Fruit fly (Drosophila melanogaster) whole organism, embryonic: ENCODE measurements around the gene CG18301.

Experiments
- ATbp ChIP-seq: fragments of 200-800 bp; sonication (Bioruptor generic); optimal IDR thresholded peaks from 2 replicates; lab custom pipeline; 2017; ENCODE audit warnings: missing biosample characterization, mild to moderate bottlenecking, missing genetic modification characterization, missing genetic modification reagents
- Antp ChIP-seq: fragments of 200-800 bp; sonication (Bioruptor generic); optimal IDR thresholded peaks from 3 replicates; lab custom pipeline; 2016; ENCODE audit warnings: missing biosample characterization, missing genetic modification characterization
- Awh ChIP-seq: fragments of 200-800 bp; sonication (Bioruptor generic); IDR thresholded peaks from 2 replicates; pipeline ENCODE4, ENCODE4 v1.3.6; 2022; ENCODE audit warnings: missing biosample characterization, missing genetic modification characterization
- C15 ChIP-seq: fragments of 200-800 bp; sonication (Bioruptor generic); IDR thresholded peaks from 3 replicates; pipeline ENCODE4 v1.3.6; 2022; ENCODE audit warnings: missing biosample characterization, missing genetic modification characterization
- CG1024 ChIP-seq: fragments of 200-800 bp; sonication (Bioruptor generic); IDR thresholded peaks from 2 replicates; pipeline ENCODE4 v1.3.6; 2022; ENCODE audit warnings: missing biosample characterization, missing genetic modification characterization
- CG10267 ChIP-seq: fragments of 200-800 bp; sonication (Bioruptor generic); optimal IDR thresholded peaks from 2 replicates; lab custom pipeline; 2018; ENCODE audit warnings: missing biosample characterization, mild to moderate bottlenecking, missing genetic modification characterization, moderate library complexity
- CG10462 ChIP-seq: fragments of 200-800 bp; sonication (Bioruptor generic); optimal IDR thresholded peaks from 2 replicates; lab custom pipeline; 2016; ENCODE audit warnings: missing biosample characterization, missing genetic modification characterization
- CG11247 ChIP-seq: fragments of 200-800 bp; sonication (Bioruptor generic); IDR thresholded peaks from 2 replicates; pipeline ENCODE4 v1.3.6; 2022; ENCODE audit warnings: missing biosample characterization, missing genetic modification characterization
- CG11456 ChIP-seq: fragments of 200-800 bp; sonication (Bioruptor generic); IDR thresholded peaks from 3 replicates; pipeline ENCODE4 v1.3.6; 2022; ENCODE audit warnings: missing biosample characterization, missing genetic modification characterization
- CG12942 ChIP-seq: fragments of 200-800 bp; sonication (Bioruptor generic); optimal IDR thresholded peaks from 3 replicates; lab custom pipeline; 2016; ENCODE audit warnings: missing biosample characterization, missing genetic modification characterization
- CG16813 ChIP-seq: fragments of 200-800 bp; sonication (Bioruptor generic); IDR thresholded peaks from 3 replicates; pipeline ENCODE4 v1.3.6; 2022; ENCODE audit warnings: missing biosample characterization, missing genetic modification characterization; ENCODE audit not compliant: partially characterized antibody
- CG17361 ChIP-seq: fragments of 200-800 bp; sonication (Bioruptor generic); IDR thresholded peaks from 3 replicates; pipeline ENCODE4 v1.3.6; 2022; ENCODE audit warnings: missing biosample characterization, missing genetic modification characterization
- CG2889 ChIP-seq: fragments of 200-800 bp; sonication (Bioruptor generic); IDR thresholded peaks from 3 replicates; pipeline ENCODE4 v1.3.6; 2022; ENCODE audit warnings: missing biosample characterization, missing genetic modification characterization
- CG30020 ChIP-seq: fragments of 200-800 bp; optimal IDR thresholded peaks from 2 replicates; lab custom pipeline; 2019; ENCODE audit warnings: missing biosample characterization, mild to moderate bottlenecking, missing genetic modification characterization, moderate library complexity
- CG33213 ChIP-seq: fragments of 200-800 bp; sonication (Bioruptor generic); optimal IDR thresholded peaks from 3 replicates; lab custom pipeline; 2016; ENCODE audit warnings: missing biosample characterization, missing genetic modification characterization
- CG4404 ChIP-seq: fragments of 200-800 bp; sonication (Bioruptor generic); IDR thresholded peaks from 2 replicates; pipeline ENCODE4 v1.3.6; 2022; ENCODE audit warnings: missing biosample characterization, missing genetic modification characterization
- CG6654 ChIP-seq: fragments of 200-800 bp; sonication (Bioruptor generic); optimal IDR thresholded peaks from 2 replicates; lab custom pipeline; 2017; ENCODE audit warnings: missing biosample characterization, mild to moderate bottlenecking, missing genetic modification characterization
- CG7928 ChIP-seq: fragments of 200-800 bp; sonication (Bioruptor generic); optimal IDR thresholded peaks from 2 replicates; lab custom pipeline; 2017; ENCODE audit warnings: missing biosample characterization, mild to moderate bottlenecking, missing genetic modification characterization
- CG8290 ChIP-seq, 3 experiments: fragments of 200-800 bp; sonication (Bioruptor generic); optimal IDR thresholded peaks; 2 replicates each; lab custom pipeline; 2016 to 2019; ENCODE audit warnings: missing biosample characterization in 3 of 3, missing genetic modification characterization in 3 of 3, mild to moderate bottlenecking in 2 of 3, moderate library complexity in 1 of 3
- CG8924 ChIP-seq: fragments of 200-800 bp; optimal IDR thresholded peaks from 3 replicates; lab custom pipeline; 2019; ENCODE audit warnings: missing biosample characterization, mild to moderate bottlenecking, missing genetic modification characterization, moderate library complexity
- CG9727 ChIP-seq: fragments of 200-800 bp; sonication (Bioruptor generic); optimal IDR thresholded peaks from 3 replicates; lab custom pipeline; 2017; ENCODE audit warnings: missing biosample characterization, mild to moderate bottlenecking, missing genetic modification characterization
- CrebB ChIP-seq: fragments of 200-800 bp; sonication (Bioruptor generic); optimal IDR thresholded peaks from 3 replicates; lab custom pipeline; 2018; ENCODE audit warnings: missing biosample characterization, mild to moderate bottlenecking, missing genetic modification characterization
- Dp ChIP-seq: fragments of 200-800 bp; sonication (Bioruptor generic); optimal IDR thresholded peaks from 2 replicates; lab custom pipeline; 2018; ENCODE audit warnings: missing biosample characterization, mild to moderate bottlenecking, missing genetic modification characterization, moderate library complexity
- Drgx ChIP-seq: fragments of 200-800 bp; sonication (Bioruptor generic); IDR thresholded peaks from 2 replicates; pipeline ENCODE4 v1.3.6; 2022; ENCODE audit warnings: missing biosample characterization, missing genetic modification characterization
- HLH3B ChIP-seq: fragments of 200-800 bp; sonication (Bioruptor generic); IDR thresholded peaks from 2 replicates; pipeline ENCODE4 v1.3.6; 2022; ENCODE audit warnings: missing biosample characterization, missing genetic modification characterization
- Hr39 ChIP-seq: fragments of >200 bp; optimal IDR thresholded peaks from 2 replicates; lab custom pipeline; 2017
- Optix ChIP-seq: fragments of 200-800 bp; sonication (Bioruptor generic); IDR thresholded peaks from 3 replicates; pipeline ENCODE4 v1.3.6; 2022; ENCODE audit warnings: missing biosample characterization, missing genetic modification characterization
- Ptx1 ChIP-seq: fragments of 200-800 bp; sonication (Bioruptor generic); IDR thresholded peaks from 2 replicates; pipeline ENCODE4 v1.3.6; 2022; ENCODE audit warnings: missing biosample characterization, missing genetic modification characterization
- Sry-δ ChIP-seq: fragments of 200-800 bp; sonication (Bioruptor generic); optimal IDR thresholded peaks from 2 replicates; lab custom pipeline; 2016; ENCODE audit warnings: missing biosample characterization, missing genetic modification characterization
- bsh ChIP-seq, 2 experiments: fragments of 200-800 bp; sonication (Bioruptor generic); optimal IDR thresholded peaks; 2 replicates each; lab custom pipeline; 2017 to 2018; ENCODE audit warnings: mild to moderate bottlenecking in 2 of 2, missing biosample characterization in 2 of 2, missing genetic modification characterization in 2 of 2, moderate library complexity in 1 of 2
- cg ChIP-seq: fragments of 200-800 bp; sonication (Bioruptor generic); optimal IDR thresholded peaks from 3 replicates; lab custom pipeline; 2019; ENCODE audit warnings: missing biosample characterization, mild to moderate bottlenecking, missing genetic modification characterization, moderate library complexity
- crol ChIP-seq: fragments of 200-800 bp; sonication (Bioruptor generic); IDR thresholded peaks from 2 replicates; pipeline ENCODE4 v1.3.6; 2022; ENCODE audit warnings: missing biosample characterization, missing genetic modification characterization
- dmrt99B ChIP-seq: fragments of 200-800 bp; sonication (Bioruptor generic); optimal IDR thresholded peaks from 2 replicates; lab custom pipeline; 2018; ENCODE audit warnings: missing biosample characterization, mild to moderate bottlenecking, missing genetic modification characterization, moderate library complexity
- ewg ChIP-seq: fragments of 200-800 bp; sonication (Bioruptor generic); optimal IDR thresholded peaks from 3 replicates; lab custom pipeline; 2017; ENCODE audit warnings: mild to moderate bottlenecking, missing biosample characterization, missing genetic modification reagents, missing genetic modification characterization
- h ChIP-seq: fragments of >200 bp; optimal IDR thresholded peaks from 2 replicates; lab custom pipeline; 2017
- hkb ChIP-seq, 2 experiments: fragments of 200-800 bp in 1 of 2; fragments of >200 bp in 1 of 2; sonication (Bioruptor generic) in 1 of 2; IDR thresholded peaks in 1 of 2; optimal IDR thresholded peaks in 1 of 2; 2 replicates each; pipeline versions ENCODE4 v1.3.6 to Lab custom; 2017 to 2022; ENCODE audit warnings: missing biosample characterization in 1 of 2, missing genetic modification characterization in 1 of 2
- insv ChIP-seq, 2 experiments: fragments of 200-800 bp; sonication (Bioruptor generic); optimal IDR thresholded peaks; 3 replicates each; lab custom pipeline; 2016 to 2018; ENCODE audit warnings: missing biosample characterization in 2 of 2, missing genetic modification characterization in 2 of 2
- mam ChIP-seq: fragments of 200-800 bp; sonication (Bioruptor generic); optimal IDR thresholded peaks from 3 replicates; lab custom pipeline; 2016; ENCODE audit warnings: missing biosample characterization, missing genetic modification characterization
- odd ChIP-seq: fragments of 200-800 bp; sonication (Bioruptor generic); optimal IDR thresholded peaks from 2 replicates; lab custom pipeline; 2017; ENCODE audit warnings: missing biosample characterization, mild to moderate bottlenecking, missing genetic modification characterization
- otp ChIP-seq: fragments of 200-800 bp; sonication (Bioruptor generic); IDR thresholded peaks from 3 replicates; pipeline ENCODE4, ENCODE4 v1.3.6; 2022; ENCODE audit warnings: missing biosample characterization, missing genetic modification characterization
- p53 ChIP-seq: fragments of 200-800 bp; sonication (Bioruptor generic); optimal IDR thresholded peaks from 2 replicates; lab custom pipeline; 2016; ENCODE audit warnings: missing biosample characterization, missing genetic modification characterization
- row ChIP-seq: fragments of 200-800 bp; sonication (Bioruptor generic); IDR thresholded peaks from 3 replicates; pipeline ENCODE4 v1.3.6; 2022; ENCODE audit warnings: missing biosample characterization, missing genetic modification characterization
- sd ChIP-seq: fragments of 200-800 bp; sonication (Bioruptor generic); optimal IDR thresholded peaks from 3 replicates; lab custom pipeline; 2018; ENCODE audit warnings: missing biosample characterization, mild to moderate bottlenecking, missing genetic modification characterization, moderate library complexity
- slbo ChIP-seq: fragments of 200-800 bp; sonication (Bioruptor generic); IDR thresholded peaks from 2 replicates; pipeline ENCODE4 v1.3.6; 2022; ENCODE audit warnings: missing biosample characterization, missing genetic modification characterization
- ssp ChIP-seq: fragments of 200-800 bp; sonication (Bioruptor generic); IDR thresholded peaks from 2 replicates; pipeline ENCODE4 v1.3.6; 2022; ENCODE audit warnings: missing biosample characterization, missing genetic modification characterization
- tgo ChIP-seq: fragments of 200-800 bp; sonication (Bioruptor generic); IDR thresholded peaks from 3 replicates; pipeline ENCODE4 v1.3.6; 2022; ENCODE audit warnings: missing biosample characterization, missing genetic modification characterization
- trem ChIP-seq: fragments of 200-800 bp; optimal IDR thresholded peaks from 3 replicates; lab custom pipeline; 2019; ENCODE audit warnings: missing biosample characterization, mild to moderate bottlenecking, missing genetic modification characterization, moderate library complexity
- wor ChIP-seq: fragments of 200-800 bp; sonication (Bioruptor generic); IDR thresholded peaks from 2 replicates; pipeline ENCODE4 v1.3.6; 2022; ENCODE audit warnings: missing biosample characterization, missing genetic modification characterization
- zfh1 ChIP-seq: fragments of 200-800 bp; sonication (Bioruptor generic); IDR thresholded peaks from 3 replicates; pipeline ENCODE4 v1.3.6; 2022; ENCODE audit warnings: missing biosample characterization, missing genetic modification characterization
- zfh2 ChIP-seq: fragments of 200-800 bp; sonication (Bioruptor generic); optimal IDR thresholded peaks from 2 replicates; lab custom pipeline; 2016; ENCODE audit warnings: missing biosample characterization, missing genetic modification characterization

The CG18301 gene

DNA sequence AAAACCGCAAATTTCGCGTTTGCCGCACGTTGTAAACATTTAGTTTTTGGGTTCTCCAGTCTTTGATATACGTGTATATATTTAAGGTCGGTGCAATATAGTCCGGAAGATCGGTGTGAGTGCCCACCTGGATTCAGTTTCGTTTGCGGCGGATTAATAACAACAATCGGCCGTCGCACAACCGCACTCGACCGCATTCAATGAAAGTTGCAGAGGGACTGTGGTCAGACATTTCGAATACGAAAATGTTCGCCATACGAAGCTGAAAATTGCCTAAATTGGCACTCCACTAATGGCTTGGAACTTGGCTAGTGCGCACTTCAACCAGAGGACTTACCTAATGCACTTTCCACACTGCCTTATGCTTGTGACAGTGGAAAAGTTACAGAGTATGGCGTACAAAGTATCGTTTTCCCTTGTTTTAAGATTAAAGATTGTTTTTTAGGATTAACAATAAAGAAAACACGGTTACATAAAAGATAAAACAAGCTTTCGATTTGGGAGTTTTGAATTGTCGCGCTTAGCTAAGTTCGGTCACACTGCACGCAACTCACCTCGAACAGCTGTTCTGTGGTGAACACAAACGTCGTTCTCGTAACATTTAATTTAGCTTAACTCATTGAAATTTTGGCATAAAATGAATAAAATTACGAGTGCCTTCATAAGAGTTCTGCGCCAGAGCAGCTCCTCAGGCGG is 24.9 kb upstream of the CG18301 start, which contains the start of the genes Myo31DF and CG6094 (continued):
- TF ChIP-seq Awh (GFP tag; lab: Robert Waterston, UW) = peak; percentile 43; the same call in 1 of the 2 replicates
- TF ChIP-seq CG8924 (tag; lab: Kevin White, UChicago) = peak; percentile 9
- peak; percentile 71 for TF ChIP-seq CG30020
- peak; percentile 65 for TF ChIP-seq slbo
- no peak for TF ChIP-seq Hr39 (lab: Kevin White, UChicago)
- TF ChIP-seq CG11247 = no peak
- peak; percentile 42 for TF ChIP-seq zfh2
- no peak for TF ChIP-seq CG8290 (GFP tag; optimal IDR thresholded peaks at IDR 0.05; lab: Kevin White, UChicago)
- TF ChIP-seq CG8290 (tag; optimal IDR thresholded peaks at IDR 0.05; lab: Kevin White, UChicago) = peak in 1 of 2 experiments; percentile 81
- TF ChIP-seq ATbp (GFP tag; lab: Kevin White, UChicago) = peak; percentile 28
- TF ChIP-seq CG4404 (GFP tag; lab: Robert Waterston, UW) = no peak
- TF ChIP-seq dmrt99B (tag; lab: Kevin White, UChicago) = no peak
- TF ChIP-seq CG11456 (GFP tag; lab: Robert Waterston, UW) = peak; percentile 66
- no peak for TF ChIP-seq h (lab: Kevin White, UChicago)
- peak; percentile 94 for TF ChIP-seq Dp (GFP tag; lab: Kevin White, UChicago)
- peak; percentile 6 for TF ChIP-seq CG12942 (GFP tag; lab: Kevin White, UChicago)
- TF ChIP-seq p53 (GFP tag; lab: Kevin White, UChicago) = no peak
- TF ChIP-seq CG7928 = peak; percentile 35
- no peak for TF ChIP-seq C15 (GFP tag; lab: Robert Waterston, UW)
- no peak for TF ChIP-seq CG10462 (GFP tag; lab: Kevin White, UChicago)
- TF ChIP-seq sd (tag; lab: Kevin White, UChicago) = peak; percentile 65
- TF ChIP-seq cg (GFP tag; lab: Kevin White, UChicago) = no peak
- TF ChIP-seq Optix (GFP tag; lab: Robert Waterston, UW) = 0 out of 3 replicates have a peak, but pooled peaks have one; percentile 8
- peak; percentile 59 for TF ChIP-seq row (GFP tag; lab: Robert Waterston, UW)
- 0 out of 3 replicates have a peak, but pooled peaks have one; percentile 24 for TF ChIP-seq zfh1 (GFP tag; lab: Robert Waterston, UW)
- no peak for TF ChIP-seq wor (GFP tag; lab: Robert Waterston, UW)
- TF ChIP-seq CG17361 (GFP tag; lab: Robert Waterston, UW) = 0 out of 3 replicates have a peak, but pooled peaks have one; percentile 31
- TF ChIP-seq CG1024 = peak; percentile 41; the same call in 1 of the 2 replicates
- no peak for TF ChIP-seq HLH3B (GFP tag; lab: Robert Waterston, UW)
- no peak for TF ChIP-seq Drgx (GFP tag; lab: Robert Waterston, UW)
- no peak for TF ChIP-seq crol (GFP tag; lab: Robert Waterston, UW)
- TF ChIP-seq insv (GFP tag; optimal IDR thresholded peaks at IDR 0.05; lab: Kevin White, UChicago) = peak in 1 of 2 experiments; percentile 90
- TF ChIP-seq CG33213 (GFP tag; lab: Kevin White, UChicago) = peak; percentile 60
- peak; percentile 22; the same call in 1 of the 2 replicates for TF ChIP-seq Ptx1
- TF ChIP-seq odd (GFP tag; lab: Kevin White, UChicago) = no peak
- TF ChIP-seq CG16813 = no peak
- peak; percentile 35 for TF ChIP-seq Antp (GFP tag; lab: Kevin White, UChicago)
- no peak for TF ChIP-seq otp (GFP tag; lab: Robert Waterston, UW)
- TF ChIP-seq mam (GFP tag; lab: Kevin White, UChicago) = peak; percentile 24
- no peak for TF ChIP-seq CG2889 (GFP tag; lab: Robert Waterston, UW)
- TF ChIP-seq hkb (optimal IDR thresholded peaks at IDR 0.05; lab: Kevin White, UChicago) = peak; percentile 77
- TF ChIP-seq hkb (GFP tag; IDR thresholded peaks at IDR 0.05; lab: Robert Waterston, UW) = peak; percentile 34; the same call in 1 of the 2 replicates
- peak; percentile 80 for TF ChIP-seq trem (tag; lab: Kevin White, UChicago)
- no peak for TF ChIP-seq tgo (GFP tag; lab: Robert Waterston, UW)
- peak; percentile 33 for TF ChIP-seq CG9727 (GFP tag; lab: Kevin White, UChicago)
- peak; percentile 99 for TF ChIP-seq ssp (GFP tag; lab: Robert Waterston, UW)
- TF ChIP-seq CG10267 (tag; lab: Kevin White, UChicago) = peak; percentile 59
- peak; percentile 17 for TF ChIP-seq CrebB (tag; lab: Kevin White, UChicago)
- TF ChIP-seq bsh (GFP tag; optimal IDR thresholded peaks at IDR 0.05; lab: Kevin White, UChicago) = no peak
- TF ChIP-seq CG6654 = peak; percentile 96
- TF ChIP-seq Sry-δ = peak; percentile 68
- TF ChIP-seq ewg (GFP tag; lab: Kevin White, UChicago) = peak; percentile 41
